Fruit fly (Drosophila melanogaster): ENCODE results near the gene PH4alphaPV.

Gene PH4alphaPV

DNA sequence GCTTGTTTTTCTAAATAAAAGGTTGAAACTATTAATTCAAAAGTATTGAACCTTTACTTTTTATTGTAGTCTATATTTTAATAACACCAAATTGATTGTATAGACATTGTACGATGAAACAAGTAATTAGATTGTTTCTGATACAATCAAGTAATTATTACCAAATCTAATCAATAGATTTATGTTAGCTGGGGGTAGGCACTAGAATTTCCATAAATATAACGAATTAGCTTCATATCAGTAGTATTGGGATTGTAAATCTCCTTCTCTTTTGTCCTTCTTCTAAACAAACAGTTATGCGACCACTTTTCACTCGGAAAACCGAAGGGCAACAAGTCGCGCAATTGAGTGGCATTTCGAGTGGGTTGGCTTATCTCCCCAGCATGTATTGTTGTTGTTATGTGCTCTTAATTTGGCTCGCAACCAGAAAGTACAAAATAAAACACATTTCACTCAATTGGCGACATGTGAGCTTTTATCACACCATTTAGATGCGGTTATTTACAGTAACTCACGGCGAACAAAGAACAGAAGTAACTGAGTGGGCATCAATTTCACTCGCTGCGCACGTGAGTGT, 48.9 kb downstream of the PH4alphaPV start:
- TF ChIP-seq Rel (GFP tag; optimal IDR thresholded peaks at IDR 0.05) (no peak), Rel (tag; optimal IDR thresholded peaks at IDR 0.05) (peak; percentile 26), Hnf4 (GFP tag; optimal IDR thresholded peaks at IDR 0.05) (no peak), Vsx2 (GFP tag; optimal IDR thresholded peaks at IDR 0.05; ENCODE audit: partially characterized antibody) (no peak)

DNA sequence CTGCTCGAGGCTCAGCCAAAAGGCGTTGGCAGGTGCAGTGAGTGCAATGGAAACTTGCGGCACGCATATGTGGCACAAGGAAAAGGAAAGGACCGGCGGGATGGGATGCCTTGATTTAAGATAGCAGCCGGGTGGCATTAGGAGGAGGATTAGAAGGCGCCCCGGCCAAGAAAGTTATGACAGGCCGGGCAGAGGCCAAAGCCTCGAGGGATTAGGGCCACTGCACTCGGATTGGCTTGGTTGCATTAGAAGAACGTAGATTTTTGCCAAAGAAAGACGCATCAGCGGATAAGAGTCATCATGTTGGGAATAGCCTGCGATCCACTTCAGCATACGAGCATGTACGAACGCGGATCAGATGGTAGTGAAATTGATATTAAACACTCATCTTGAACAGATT, 51.6 kb downstream of the PH4alphaPV start, which contains the start of gene CG31019:
Gene CG31019, plus strand, starts transcription at position 301 of the 400 bp plus-strand sequence.
- no peak for TF ChIP-seq CG32264 (GFP tag; optimal IDR thresholded peaks at IDR 0.05)
- no peak for TF ChIP-seq CG9705 (GFP tag; optimal IDR thresholded peaks at IDR 0.05)
- TF ChIP-seq Dfd (GFP tag; optimal IDR thresholded peaks at IDR 0.05), result no peak
- TF ChIP-seq N (GFP tag; optimal IDR thresholded peaks at IDR 0.05), result no peak
- TF ChIP-seq Myc (optimal IDR thresholded peaks at IDR 0.05), result no peak
- TF ChIP-seq Rel (GFP tag; optimal IDR thresholded peaks at IDR 0.05), result no peak
- no peak for TF ChIP-seq Rel (tag; optimal IDR thresholded peaks at IDR 0.05)
- TF ChIP-seq dmrt93B (GFP tag; optimal IDR thresholded peaks at IDR 0.05), result no peak
- no peak for TF ChIP-seq Abd-B (GFP tag; optimal IDR thresholded peaks at IDR 0.05)
- TF ChIP-seq Hnf4 (GFP tag; optimal IDR thresholded peaks at IDR 0.05), result no peak

All from whole organism, wandering third instar larva.